Worm (Caenorhabditis elegans) whole organism, L4 larva: Measurements from ENCODE around the gene EGAP9.4.

Experiments
- F49E8.2 ChIP-seq: sonication (generic microtip); optimal IDR thresholded peaks from 2 replicates; lab custom pipeline; 2016; ENCODE audit warnings: missing compliant biosample characterization, mild to moderate bottlenecking, missing genetic modification characterization, borderline replicate concordance
- Y105C5A.15 ChIP-seq: fragments of 200-800 bp; sonication (Bioruptor generic); IDR thresholded peaks from 2 replicates; pipeline ENCODE4 v1.3.6; 2022; ENCODE audit warnings: missing genetic modification characterization, missing compliant biosample characterization
- ZK546.5 ChIP-seq, 2 experiments: sonication (generic microtip); optimal IDR thresholded peaks; 2 replicates each; lab custom pipeline; 2017; ENCODE audit warnings: missing biosample characterization in 2 of 2, missing genetic modification characterization in 2 of 2
- aha-1 ChIP-seq: fragments of 150-350 bp; peaks from one replicate; lab custom pipeline; 2014; ENCODE audit warnings: missing biosample characterization, missing genetic modification characterization
- ama-1 ChIP-seq: fragments of 150-350 bp; optimal IDR thresholded peaks from 2 replicates; lab custom pipeline; 2014; ENCODE audit warnings: inconsistent platforms, mixed read lengths
- arid-1 ChIP-seq: fragments of 200-800 bp; sonication (Bioruptor generic); conservative IDR thresholded peaks from 2 replicates; pipeline ENCODE4 v1.3.6; 2022; ENCODE audit warnings: missing genetic modification reagents, missing genetic modification characterization, missing compliant biosample characterization
- ceh-28 ChIP-seq: fragments of 150-350 bp; optimal IDR thresholded peaks from 2 replicates; lab custom pipeline; 2014; ENCODE audit warnings: missing biosample characterization, missing genetic modification reagents, missing genetic modification characterization
- ceh-32 ChIP-seq: sonication (generic microtip); optimal IDR thresholded peaks from 2 replicates; lab custom pipeline; 2016; ENCODE audit warnings: mild to moderate bottlenecking, missing genetic modification characterization, missing compliant biosample characterization; ENCODE audit not compliant: poor library complexity
- ceh-82 ChIP-seq: sonication (generic microtip); optimal IDR thresholded peaks from 2 replicates; lab custom pipeline; 2017; ENCODE audit warnings: missing biosample characterization, missing genetic modification characterization
- daf-12 ChIP-seq: fragments of 150-350 bp; optimal IDR thresholded peaks from 2 replicates; lab custom pipeline; 2014; ENCODE audit warnings: missing biosample characterization, missing genetic modification reagents, missing genetic modification characterization
- daf-16 ChIP-seq, 3 experiments: sonication (generic microtip); optimal IDR thresholded peaks; 2 replicates each; lab custom pipeline; 2016 to 2017; ENCODE audit warnings: missing genetic modification characterization in 3 of 3, missing genetic modification reagents in 3 of 3, mild to moderate bottlenecking in 2 of 3, missing compliant biosample characterization in 2 of 3, missing biosample characterization in 1 of 3, moderate library complexity in 1 of 3
- dmd-8 ChIP-seq: fragments of 200-800 bp; sonication (Bioruptor generic); IDR thresholded peaks from 2 replicates; pipeline ENCODE4 v1.3.6; 2022; ENCODE audit warnings: missing genetic modification characterization, missing compliant biosample characterization
- dmd-9 ChIP-seq: fragments of 200-800 bp; sonication (Bioruptor generic); IDR thresholded peaks from 2 replicates; pipeline ENCODE4 v1.3.6; 2022; ENCODE audit warnings: missing genetic modification reagents, missing genetic modification characterization, missing compliant biosample characterization
- duxl-1 ChIP-seq: sonication (generic microtip); optimal IDR thresholded peaks from 2 replicates; lab custom pipeline; 2016; ENCODE audit warnings: mild to moderate bottlenecking, missing genetic modification characterization, moderate library complexity, missing compliant biosample characterization; ENCODE audit not compliant: poor library complexity
- dve-1 ChIP-seq: sonication (generic microtip); optimal IDR thresholded peaks from 2 replicates; lab custom pipeline; 2017; ENCODE audit warnings: antibody characterized with exemption, mild to moderate bottlenecking, missing genetic modification characterization, missing compliant biosample characterization; ENCODE audit not compliant: insufficient read depth
- egl-27 ChIP-seq: sonication (generic microtip); optimal IDR thresholded peaks from 3 replicates; lab custom pipeline; 2017; ENCODE audit warnings: missing biosample characterization, missing genetic modification reagents, missing genetic modification characterization
- fkh-10 ChIP-seq: fragments of 150-350 bp; optimal IDR thresholded peaks from 2 replicates; lab custom pipeline; 2014; ENCODE audit warnings: missing biosample characterization, missing genetic modification reagents, missing genetic modification characterization
- fos-1 ChIP-seq: fragments of 150-350 bp; optimal IDR thresholded peaks from 2 replicates; lab custom pipeline; 2014; ENCODE audit warnings: missing biosample characterization, missing genetic modification characterization
- hlh-11 ChIP-seq: fragments of 200-800 bp; sonication (Bioruptor generic); optimal IDR thresholded peaks from 2 replicates; lab custom pipeline; 2018; ENCODE audit warnings: mild to moderate bottlenecking, missing genetic modification characterization, missing compliant biosample characterization
- hlh-30 ChIP-seq: sonication (generic microtip); optimal IDR thresholded peaks from 2 replicates; lab custom pipeline; 2017; ENCODE audit warnings: antibody characterized with exemption, mild to moderate bottlenecking, missing genetic modification characterization, missing compliant biosample characterization; ENCODE audit not compliant: insufficient read depth
- hmg-1.1 ChIP-seq: fragments of 200-800 bp; sonication (Bioruptor generic); IDR thresholded peaks from 2 replicates; pipeline ENCODE4 v1.3.6; 2022; ENCODE audit warnings: missing genetic modification reagents, missing genetic modification characterization, missing compliant biosample characterization
- jun-1 ChIP-seq: fragments of 150-350 bp; optimal IDR thresholded peaks from 2 replicates; lab custom pipeline; 2014; ENCODE audit warnings: missing biosample characterization, missing genetic modification reagents, missing genetic modification characterization
- lin-13 ChIP-seq: fragments of 150-350 bp; optimal IDR thresholded peaks from 2 replicates; lab custom pipeline; 2014; ENCODE audit warnings: missing biosample characterization, missing genetic modification reagents, missing genetic modification characterization
- lir-3 ChIP-seq: sonication (generic microtip); optimal IDR thresholded peaks from 2 replicates; lab custom pipeline; 2016; ENCODE audit warnings: mild to moderate bottlenecking, missing genetic modification characterization, missing compliant biosample characterization
- madf-9 ChIP-seq: fragments of 200-800 bp; sonication (Bioruptor generic); conservative IDR thresholded peaks from 2 replicates; pipeline ENCODE4 v1.3.6; 2022; ENCODE audit warnings: missing genetic modification reagents, missing genetic modification characterization, missing compliant biosample characterization
- mdl-1 ChIP-seq, 2 experiments: fragments of 150-350 bp in 1 of 2; sonication (generic microtip) in 1 of 2; optimal IDR thresholded peaks; 2 replicates each; lab custom pipeline; 2014 to 2017; ENCODE audit warnings: missing biosample characterization in 2 of 2, missing genetic modification characterization in 2 of 2
- nhr-28 ChIP-seq: fragments of 150-350 bp; optimal IDR thresholded peaks from 2 replicates; lab custom pipeline; 2014; ENCODE audit warnings: missing biosample characterization, missing genetic modification characterization
- nhr-41 ChIP-seq: fragments of 200-800 bp; sonication (Bioruptor generic); IDR thresholded peaks from 2 replicates; pipeline ENCODE4 v1.3.6; 2022; ENCODE audit warnings: missing genetic modification reagents, missing genetic modification characterization, missing compliant biosample characterization
- nhr-42 ChIP-seq: fragments of 200-800 bp; sonication (Bioruptor generic); IDR thresholded peaks from 2 replicates; pipeline ENCODE4 v1.3.6; 2022; ENCODE audit warnings: missing genetic modification characterization, missing compliant biosample characterization
- nhr-48 ChIP-seq: sonication (generic microtip); optimal IDR thresholded peaks from 2 replicates; lab custom pipeline; 2016; ENCODE audit warnings: mild to moderate bottlenecking, missing genetic modification characterization, missing compliant biosample characterization
- nhr-6 ChIP-seq: fragments of 150-350 bp; optimal IDR thresholded peaks from 2 replicates; lab custom pipeline; 2014; ENCODE audit warnings: missing biosample characterization, missing genetic modification characterization
- nhr-77 ChIP-seq: fragments of 150-350 bp; optimal IDR thresholded peaks from 2 replicates; lab custom pipeline; 2014; ENCODE audit warnings: missing biosample characterization, missing genetic modification characterization
- pqm-1 ChIP-seq: sonication (generic microtip); optimal IDR thresholded peaks from 2 replicates; lab custom pipeline; 2017; ENCODE audit warnings: missing biosample characterization, missing genetic modification characterization
- rbr-2 ChIP-seq: sonication (generic microtip); optimal IDR thresholded peaks from 2 replicates; lab custom pipeline; 2016; ENCODE audit warnings: missing genotype, missing genetic modification characterization, missing compliant biosample characterization
- spr-1 ChIP-seq: sonication (generic microtip); optimal IDR thresholded peaks from 2 replicates; lab custom pipeline; 2016; ENCODE audit warnings: mild to moderate bottlenecking, missing genetic modification characterization, missing compliant biosample characterization
- spr-3 ChIP-seq: fragments of 200-800 bp; sonication (Bioruptor generic); optimal IDR thresholded peaks from 2 replicates; lab custom pipeline; 2018; ENCODE audit warnings: mild to moderate bottlenecking, missing genetic modification characterization, missing compliant biosample characterization
- unc-62 ChIP-seq, 3 experiments: fragments of 150-350 bp in 1 of 3; sonication (generic microtip); optimal IDR thresholded peaks in 2 of 3; peaks in 1 of 3; 1 replicate in 1 of 3; 2 replicates in 2 of 3; lab custom pipeline; 2014 to 2017; ENCODE audit warnings: missing biosample characterization in 3 of 3, missing genetic modification characterization in 3 of 3, missing genetic modification reagents in 3 of 3, missing genotype in 1 of 3
- zip-11 ChIP-seq: fragments of 200-800 bp; sonication (Bioruptor generic); IDR thresholded peaks from 2 replicates; pipeline ENCODE4 v1.3.6; 2022; ENCODE audit warnings: missing genetic modification characterization, missing compliant biosample characterization
- zip-2 ChIP-seq: fragments of 150-350 bp; optimal IDR thresholded peaks from 2 replicates; lab custom pipeline; 2014; ENCODE audit warnings: missing biosample characterization, missing genetic modification characterization
- ztf-11 ChIP-seq: fragments of 150-350 bp; optimal IDR thresholded peaks from 2 replicates; lab custom pipeline; 2014; ENCODE audit warnings: missing biosample characterization, missing genetic modification characterization
- ztf-7 ChIP-seq: fragments of 150-350 bp; optimal IDR thresholded peaks from 2 replicates; lab custom pipeline; 2014; ENCODE audit warnings: missing biosample characterization, missing genetic modification characterization

EGAP9.4 gene

ce11 chrV:6559585-6559984 lies 17.1 kb upstream of the EGAP9.4 start (continued):
- TF ChIP-seq daf-12 (tag; lab: Kevin White, UChicago): no peak
- TF ChIP-seq Y105C5A.15: 0 out of 2 replicates have a peak, but pooled peaks have one; percentile 68
- no peak for TF ChIP-seq ceh-82 (tag; lab: Kevin White, UChicago)
- no peak for TF ChIP-seq zip-2 (tag; lab: Kevin White, UChicago)
- TF ChIP-seq nhr-6 (tag; lab: Kevin White, UChicago): no peak
- peak; percentile 44 for TF ChIP-seq rbr-2 (tag; lab: Kevin White, UChicago)
- no peak for TF ChIP-seq ceh-28 (tag; lab: Kevin White, UChicago)

ce11 chrV:6561592-6561991 lies 15.1 kb upstream of the EGAP9.4 start, which contains the start of gene spp-19:
TSS of gene spp-19 (minus strand) at chrV:6561692.
- TF ChIP-seq mdl-1 (tag; optimal IDR thresholded peaks at IDR 0.05; lab: Kevin White, UChicago): no peak
- no peak for TF ChIP-seq spr-1 (tag; lab: Kevin White, UChicago)
- no peak for TF ChIP-seq ama-1 (lab: Kevin White, UChicago)
- no peak for TF ChIP-seq ZK546.5 (tag; optimal IDR thresholded peaks at IDR 0.05; lab: Kevin White, UChicago)
- no peak for TF ChIP-seq nhr-41
- TF ChIP-seq nhr-28 (tag; lab: Kevin White, UChicago): no peak
- no peak for TF ChIP-seq arid-1 (GFP tag; lab: Robert Waterston, UW)
- no peak for TF ChIP-seq duxl-1 (tag; lab: Kevin White, UChicago)
- no peak for TF ChIP-seq jun-1 (tag; lab: Kevin White, UChicago)
- no peak for TF ChIP-seq lir-3 (tag; lab: Kevin White, UChicago)
- no peak for TF ChIP-seq dmd-9
- TF ChIP-seq nhr-77: no peak

DNA sequence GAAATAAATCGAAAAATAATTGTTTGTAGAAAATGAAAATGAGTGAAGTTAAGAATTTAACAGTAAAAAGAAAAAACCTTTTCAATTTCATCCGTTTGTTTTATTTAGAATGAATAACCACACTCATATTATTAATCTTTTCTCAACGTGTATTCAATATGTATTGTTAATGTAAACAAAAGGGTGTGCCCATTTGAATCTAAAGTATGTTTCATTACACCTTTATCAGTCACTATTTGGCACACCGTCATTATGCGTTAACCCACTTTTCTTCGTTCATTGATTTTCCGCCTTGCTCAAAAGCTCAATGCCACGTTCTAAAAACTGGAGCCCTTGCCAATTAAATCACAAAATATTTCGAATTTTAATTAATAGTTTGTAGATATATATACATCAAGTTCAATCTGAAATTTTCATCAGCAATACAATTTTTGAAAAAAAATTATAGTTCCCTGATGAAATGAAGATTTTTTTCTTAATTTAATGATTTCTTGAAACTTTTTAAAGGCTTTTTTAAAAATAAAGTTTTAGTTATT lies 10.7 kb upstream of the EGAP9.4 start, which contains the start of gene K04A8.1:
Gene K04A8.1 (plus strand): TSS at position 486 of the 536 bp plus-strand sequence.
- TF ChIP-seq nhr-28 (tag; lab: Kevin White, UChicago): peak; percentile 45
- peak; percentile 69 for TF ChIP-seq pqm-1 (tag; lab: Kevin White, UChicago)
- no peak for TF ChIP-seq zip-11
- TF ChIP-seq spr-3 (GFP tag; lab: Kevin White, UChicago): no peak
- TF ChIP-seq daf-16 (GFP tag; optimal IDR thresholded peaks at IDR 0.05; lab: Kevin White, UChicago): no peak
- TF ChIP-seq daf-16 (tag; optimal IDR thresholded peaks at IDR 0.05; lab: Kevin White, UChicago): peak; percentile 75
- TF ChIP-seq dve-1 (tag; lab: Kevin White, UChicago): peak; percentile 50
- no peak for TF ChIP-seq ztf-11 (tag; lab: Kevin White, UChicago)
- TF ChIP-seq egl-27 (tag; lab: Kevin White, UChicago): no peak
- TF ChIP-seq ceh-28 (tag; lab: Kevin White, UChicago): no peak

ce11 chrV:6575406-6576130 lies 1.1 kb upstream of the EGAP9.4 start, which contains the start of gene fut-2:
TSS of gene fut-2 (minus strand) at chrV:6575890.
- TF ChIP-seq ztf-7 (tag; lab: Kevin White, UChicago) (no peak), aha-1 (peak; percentile 90), ceh-32 (no peak), daf-16 (GFP tag; optimal IDR thresholded peaks at IDR 0.05; lab: Kevin White, UChicago) (no peak), daf-16 (tag; optimal IDR thresholded peaks at IDR 0.05; lab: Kevin White, UChicago) (peak; percentile 96), F49E8.2 (no peak), hmg-1.1 (GFP tag; lab: Robert Waterston, UW) (no peak), pqm-1 (tag; lab: Kevin White, UChicago) (peak; percentile 98), Y105C5A.15 (no peak), dmd-8 (no peak), mdl-1 (tag; optimal IDR thresholded peaks at IDR 0.05; lab: Kevin White, UChicago) (peak in 1 of 2 experiments; percentile 5), ceh-82 (tag; lab: Kevin White, UChicago) (no peak), nhr-48 (tag; lab: Kevin White, UChicago) (no peak), dve-1 (tag; lab: Kevin White, UChicago) (peak; percentile 67), lin-13 (GFP tag; lab: Kevin White, UChicago) (no peak), hlh-11 (no peak), nhr-42 (GFP tag; lab: Robert Waterston, UW) (no peak), unc-62 (GFP tag; optimal IDR thresholded peaks at IDR 0.05 in 1 of 2; lab: Kevin White, UChicago) (no peak), unc-62 (tag; optimal IDR thresholded peaks at IDR 0.05; lab: Kevin White, UChicago) (no peak), fkh-10 (no peak), hlh-30 (no peak), zip-11 (no peak), jun-1 (tag; lab: Kevin White, UChicago) (no peak), madf-9 (GFP tag; lab: Robert Waterston, UW) (no peak), zip-2 (tag; lab: Kevin White, UChicago) (no peak), fos-1 (tag; lab: Kevin White, UChicago) (no peak), rbr-2 (tag; lab: Kevin White, UChicago) (no peak)
